Worm (Caenorhabditis elegans) whole organism, late embryonic: Measurements from ENCODE around the gene zip-11.
A peak's percentile ranks its signal among the peaks of the same experiment; 100 is the strongest.
"Not testable (repeated sequence)": the region's sequence is repeated elsewhere in the genome, so short reads cannot be mapped to it uniquely, and the experiment has no call there.

ENCODE experiments used
- T23F11.4 ChIP-seq: fragments of 200-800 bp; sonication (Bioruptor generic); optimal IDR thresholded peaks from 2 replicates; lab custom pipeline; 2018; ENCODE audit warnings: mild to moderate bottlenecking, missing genetic modification characterization, missing compliant biosample characterization
- Y22D7AL.16 ChIP-seq: sonication (generic microtip); optimal IDR thresholded peaks from 2 replicates; lab custom pipeline; 2016; ENCODE audit warnings: missing genetic modification characterization, missing compliant biosample characterization
- ama-1 ChIP-seq: fragments of 150-350 bp; optimal IDR thresholded peaks from 2 replicates; lab custom pipeline; 2014
- ceh-18 ChIP-seq: sonication (generic microtip); optimal IDR thresholded peaks from 2 replicates; lab custom pipeline; 2016; ENCODE audit warnings: missing genetic modification characterization, missing compliant biosample characterization
- ceh-31 ChIP-seq: sonication (generic microtip); optimal IDR thresholded peaks from 2 replicates; lab custom pipeline; 2016; ENCODE audit warnings: missing genetic modification characterization, missing compliant biosample characterization
- ceh-45 ChIP-seq: fragments of 200-800 bp; sonication (Bioruptor generic); IDR thresholded peaks from 2 replicates; pipeline ENCODE4 v1.3.6; 2022; ENCODE audit warnings: missing genetic modification reagents, missing genetic modification characterization, missing compliant biosample characterization
- ceh-9 ChIP-seq: sonication (generic microtip); optimal IDR thresholded peaks from 2 replicates; lab custom pipeline; 2016; ENCODE audit warnings: mild to moderate bottlenecking, missing genetic modification characterization, inconsistent platforms, missing compliant biosample characterization
- che-1 ChIP-seq: sonication (generic microtip); optimal IDR thresholded peaks from 2 replicates; lab custom pipeline; 2016; ENCODE audit warnings: mild to moderate bottlenecking, missing genetic modification characterization, missing compliant biosample characterization
- dve-1 ChIP-seq: sonication (generic microtip); optimal IDR thresholded peaks from 2 replicates; lab custom pipeline; 2017; ENCODE audit warnings: antibody characterized with exemption, mild to moderate bottlenecking, missing genetic modification characterization, missing compliant biosample characterization
- elt-2 ChIP-seq: sonication (generic microtip); optimal IDR thresholded peaks from 2 replicates; lab custom pipeline; 2016; ENCODE audit warnings: missing genetic modification reagents, missing genetic modification characterization, missing compliant biosample characterization
- fkh-10 ChIP-seq: fragments of 150-350 bp; optimal IDR thresholded peaks from 2 replicates; lab custom pipeline; 2014; ENCODE audit warnings: missing biosample characterization, missing genetic modification reagents, missing genetic modification characterization
- gmeb-2 ChIP-seq: sonication (generic microtip); optimal IDR thresholded peaks from 2 replicates; lab custom pipeline; 2016; ENCODE audit warnings: missing genetic modification characterization, inconsistent platforms, missing compliant biosample characterization
- hlh-13 ChIP-seq: fragments of 200-800 bp; sonication (Bioruptor generic); optimal IDR thresholded peaks from 2 replicates; lab custom pipeline; 2018; ENCODE audit warnings: mild to moderate bottlenecking, missing genetic modification characterization, missing compliant biosample characterization
- hlh-6 ChIP-seq: sonication (generic microtip); optimal IDR thresholded peaks from 2 replicates; lab custom pipeline; 2016; ENCODE audit warnings: missing genotype, missing genetic modification characterization, missing compliant biosample characterization
- hlh-8 ChIP-seq: sonication (generic microtip); optimal IDR thresholded peaks from 2 replicates; lab custom pipeline; 2016; ENCODE audit warnings: missing genotype, missing genetic modification characterization, missing compliant biosample characterization
- lim-6 ChIP-seq: sonication (generic microtip); optimal IDR thresholded peaks from 2 replicates; lab custom pipeline; 2016; ENCODE audit warnings: missing genetic modification characterization, missing compliant biosample characterization
- lin-11 ChIP-seq: fragments of 200-800 bp; sonication (Bioruptor generic); optimal IDR thresholded peaks from 2 replicates; lab custom pipeline; 2018; ENCODE audit warnings: mild to moderate bottlenecking, missing genetic modification characterization, missing compliant biosample characterization
- mec-3 ChIP-seq: sonication (generic microtip); optimal IDR thresholded peaks from 2 replicates; lab custom pipeline; 2016; ENCODE audit warnings: borderline replicate concordance, missing genetic modification characterization, missing compliant biosample characterization
- nhr-11 ChIP-seq: fragments of 150-350 bp; optimal IDR thresholded peaks from 2 replicates; lab custom pipeline; 2014; ENCODE audit warnings: missing biosample characterization, missing genetic modification characterization
- nhr-232 ChIP-seq: sonication (generic microtip); optimal IDR thresholded peaks from 2 replicates; lab custom pipeline; 2016; ENCODE audit warnings: missing genetic modification characterization, missing compliant biosample characterization
- npax-4 ChIP-seq: sonication (generic microtip); optimal IDR thresholded peaks from 2 replicates; lab custom pipeline; 2016; ENCODE audit warnings: missing genetic modification characterization, missing compliant biosample characterization
- pat-9 ChIP-seq: fragments of 200-800 bp; sonication (Bioruptor generic); optimal IDR thresholded peaks from 2 replicates; lab custom pipeline; 2018; ENCODE audit warnings: mild to moderate bottlenecking, missing genetic modification characterization, moderate library complexity, missing compliant biosample characterization
- pax-1 ChIP-seq: fragments of 150-350 bp; optimal IDR thresholded peaks from 2 replicates; lab custom pipeline; 2014; ENCODE audit warnings: missing biosample characterization, missing genetic modification characterization
- pha-2 ChIP-seq: sonication (generic microtip); optimal IDR thresholded peaks from 2 replicates; lab custom pipeline; 2017; ENCODE audit warnings: mild to moderate bottlenecking, missing genetic modification characterization, missing compliant biosample characterization
- pha-4 ChIP-seq: fragments of 150-350 bp; optimal IDR thresholded peaks from 2 replicates; lab custom pipeline; 2018; ENCODE audit warnings: missing biosample characterization, missing genetic modification reagents, missing genetic modification characterization
- rnt-1 ChIP-seq: sonication (generic microtip); optimal IDR thresholded peaks from 2 replicates; lab custom pipeline; 2016; ENCODE audit warnings: missing genetic modification characterization, missing compliant biosample characterization
- syd-9 ChIP-seq: sonication (generic microtip); optimal IDR thresholded peaks from 2 replicates; lab custom pipeline; 2016; ENCODE audit warnings: mild to moderate bottlenecking, missing genetic modification characterization, moderate library complexity, missing compliant biosample characterization
- tbx-2 ChIP-seq: sonication (generic microtip); optimal IDR thresholded peaks from 2 replicates; lab custom pipeline; 2016; ENCODE audit warnings: missing genetic modification characterization, missing compliant biosample characterization
- tbx-7 ChIP-seq: sonication (generic microtip); optimal IDR thresholded peaks from 2 replicates; lab custom pipeline; 2016; ENCODE audit warnings: missing genotype, missing genetic modification characterization, missing compliant biosample characterization
- unc-3 ChIP-seq, 2 experiments: fragments of 200-800 bp in 1 of 2; sonication (Bioruptor generic) in 1 of 2; sonication (generic microtip) in 1 of 2; conservative IDR thresholded peaks in 1 of 2; optimal IDR thresholded peaks in 1 of 2; 2 replicates each; pipeline versions ENCODE4 v1.3.6 to Lab custom; 2016 to 2022; ENCODE audit warnings: missing compliant biosample characterization in 2 of 2, missing genetic modification characterization in 2 of 2, missing genetic modification reagents in 1 of 2
- unc-55 ChIP-seq: sonication (generic microtip); optimal IDR thresholded peaks from 2 replicates; lab custom pipeline; 2017; ENCODE audit warnings: missing biosample characterization, missing genetic modification reagents, missing genetic modification characterization
- unc-86 ChIP-seq: sonication (generic microtip); optimal IDR thresholded peaks from 2 replicates; lab custom pipeline; 2016; ENCODE audit warnings: missing genetic modification characterization, missing compliant biosample characterization
- ztf-16 ChIP-seq: sonication (generic microtip); optimal IDR thresholded peaks from 2 replicates; lab custom pipeline; 2017; ENCODE audit warnings: missing genetic modification characterization, missing compliant biosample characterization

Gene zip-11

DNA sequence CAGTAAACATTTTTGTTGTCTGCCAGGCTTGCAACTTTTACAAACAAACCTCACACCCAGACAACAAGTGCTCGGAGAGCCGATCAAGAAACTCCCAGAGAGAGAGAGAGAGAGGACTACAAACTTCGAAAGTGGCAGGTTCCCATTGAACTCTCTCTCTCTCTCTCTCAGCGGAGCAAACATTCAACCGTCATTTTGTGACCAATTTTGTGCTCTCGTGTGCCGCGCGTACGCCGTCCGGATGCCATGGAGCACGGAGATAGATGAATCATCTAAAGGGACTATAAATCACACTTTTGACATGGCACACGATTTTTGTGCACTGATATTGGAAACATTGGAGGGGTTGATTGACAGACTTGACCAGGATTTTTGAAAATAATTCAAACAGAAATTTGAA is 2.2 kb upstream of the zip-11 start:
- TF ChIP-seq hlh-13 (GFP tag; lab: Kevin White, UChicago) = no peak
- TF ChIP-seq tbx-2 (tag; lab: Kevin White, UChicago) = no peak
- TF ChIP-seq gmeb-2 (tag; lab: Kevin White, UChicago) = no peak
- no peak for TF ChIP-seq tbx-7 (tag; lab: Kevin White, UChicago)
- TF ChIP-seq pha-2 (tag; lab: Kevin White, UChicago) = no peak
- TF ChIP-seq ceh-18 (tag; lab: Kevin White, UChicago) = no peak
- TF ChIP-seq unc-86 = no peak
- no peak for TF ChIP-seq npax-4 (tag; lab: Kevin White, UChicago)
- TF ChIP-seq ceh-9 = no peak
- TF ChIP-seq che-1 (tag; lab: Kevin White, UChicago) = no peak
- no peak for TF ChIP-seq lin-11
- TF ChIP-seq T23F11.4 (GFP tag; lab: Kevin White, UChicago) = no peak
- no peak for TF ChIP-seq hlh-6
- no peak for TF ChIP-seq ceh-31 (tag; lab: Kevin White, UChicago)

DNA sequence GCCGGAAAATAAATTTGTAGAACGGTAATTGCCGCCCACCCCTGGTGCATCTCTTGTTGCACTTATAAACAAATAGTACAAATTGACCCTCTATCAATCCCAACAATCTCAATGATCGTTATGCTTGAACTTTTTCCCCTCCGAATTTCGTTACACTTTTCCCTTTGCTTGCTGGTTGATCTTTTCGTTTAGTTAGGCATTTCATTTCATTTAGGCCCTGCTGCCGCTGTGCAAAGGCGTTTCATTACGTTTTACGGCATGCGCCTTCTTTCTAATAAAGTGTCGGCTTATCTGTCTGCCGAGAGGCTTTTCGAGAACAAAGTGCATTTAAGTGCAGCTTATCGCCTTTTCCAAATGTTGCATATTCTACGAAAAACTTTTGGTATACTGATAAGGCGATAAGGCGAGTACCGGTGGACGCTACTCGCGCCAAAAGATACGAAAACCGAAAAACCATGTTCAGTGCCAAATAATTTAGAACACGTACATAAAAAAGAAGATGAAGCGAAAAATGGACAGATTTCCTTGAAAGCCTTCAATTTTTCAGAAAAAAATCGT is 335 bp upstream of the zip-11 start:
- TF ChIP-seq syd-9 (tag; lab: Kevin White, UChicago) (no peak), dve-1 (no peak), mec-3 (tag; lab: Kevin White, UChicago) (no peak), pat-9 (tag; lab: Kevin White, UChicago) (no peak), lim-6 (tag; lab: Kevin White, UChicago) (no peak), elt-2 (tag; lab: Kevin White, UChicago) (peak; percentile 42)

DNA sequence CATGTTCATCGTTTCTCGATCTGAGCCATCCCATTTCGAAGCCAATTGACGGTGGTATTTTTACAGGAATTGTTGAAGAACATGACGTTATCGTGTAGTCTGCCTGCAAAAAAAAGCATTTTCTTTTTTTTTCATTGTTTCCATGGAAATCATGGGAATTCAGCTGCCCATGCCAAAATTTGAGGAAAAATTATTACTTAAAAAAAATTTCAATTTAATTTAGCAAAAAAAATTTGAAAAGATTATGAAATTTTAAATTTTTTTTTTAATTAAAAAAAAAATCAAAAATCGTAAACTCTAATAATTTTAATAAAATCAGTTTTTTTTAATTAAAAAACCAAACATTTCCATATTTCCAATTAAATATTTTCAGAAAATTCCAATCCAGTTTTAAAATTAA is 20.7 kb downstream of the zip-11 start, which contains the start of gene F42A6.5:
Gene F42A6.5, minus strand, starts transcription at position 101 of the 400 bp plus-strand sequence.
- not testable (repeated sequence) for TF ChIP-seq pha-4 (tag; lab: Kevin White, UChicago); unc-55; rnt-1 (tag; lab: Kevin White, UChicago)

DNA sequence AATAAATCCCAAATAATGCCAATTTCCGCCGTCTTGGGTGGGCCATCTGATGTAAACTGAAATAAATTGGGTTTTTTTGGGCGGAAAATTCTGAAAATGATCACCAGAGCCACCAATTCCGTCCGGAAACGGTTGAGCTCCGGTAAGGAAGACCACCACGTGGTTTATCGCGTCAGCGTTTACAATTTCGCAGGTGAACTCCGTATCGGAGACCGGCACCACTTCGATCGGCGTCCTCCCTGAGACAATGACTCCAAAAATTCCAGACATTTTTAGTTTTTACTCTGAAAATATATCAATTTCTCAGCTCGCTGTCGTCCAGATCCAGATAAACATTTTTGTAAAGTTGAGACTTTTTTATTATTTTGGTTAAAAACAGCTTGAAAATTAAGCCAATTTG is 25.5 kb downstream of the zip-11 start, which contains the start of gene F42A6.6:
Gene F42A6.6, minus strand, starts transcription at position 289 of the 400 bp plus-strand sequence.
- no peak for TF ChIP-seq nhr-11 (tag; lab: Kevin White, UChicago)
- peak; percentile 88 for TF ChIP-seq ama-1 (lab: Kevin White, UChicago)
- TF ChIP-seq pax-1 (tag; lab: Kevin White, UChicago) = no peak
- TF ChIP-seq pat-9 (tag; lab: Kevin White, UChicago) = no peak
- TF ChIP-seq pha-2 (tag; lab: Kevin White, UChicago) = no peak
- TF ChIP-seq nhr-232 (tag; lab: Kevin White, UChicago) = no peak

DNA sequence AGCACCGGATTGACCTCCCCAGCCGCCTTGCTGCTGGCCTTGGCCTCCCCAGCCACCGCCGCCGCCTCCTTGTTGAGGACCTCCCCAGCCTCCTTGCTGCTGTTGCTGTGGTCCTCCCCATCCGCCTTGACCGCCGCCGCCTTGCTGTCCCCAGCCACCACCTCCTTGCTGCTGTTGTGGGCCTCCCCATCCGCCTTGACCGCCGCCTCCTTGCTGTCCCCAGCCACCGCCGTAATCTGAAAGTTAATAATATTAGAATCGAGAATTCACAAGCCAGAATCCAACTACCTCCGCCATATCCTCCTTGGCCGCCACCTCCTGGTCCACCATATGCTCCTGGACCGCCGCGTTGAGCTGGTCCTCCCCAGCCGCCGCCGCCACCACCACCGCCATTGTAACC is 26.2 kb downstream of the zip-11 start:
- TF ChIP-seq ztf-16 (tag; lab: Kevin White, UChicago) (no peak), hlh-8 (tag; lab: Kevin White, UChicago) (no peak), fkh-10 (GFP tag; lab: Kevin White, UChicago) (no peak), unc-3 (GFP tag; conservative IDR thresholded peaks at IDR 0.05; lab: Robert Waterston, UW) (no peak), unc-3 (tag; optimal IDR thresholded peaks at IDR 0.05; lab: Kevin White, UChicago) (no peak), pat-9 (tag; lab: Kevin White, UChicago) (no peak), nhr-11 (tag; lab: Kevin White, UChicago) (no peak), dve-1 (no peak), ceh-45 (GFP tag; lab: Robert Waterston, UW) (no peak), lin-11 (no peak), pha-2 (tag; lab: Kevin White, UChicago) (no peak), Y22D7AL.16 (no peak)
